Worm (Caenorhabditis elegans) whole organism, young adult: ENCODE measurements around the gene F22B5.4.

Source experiments
- F23B12.7 ChIP-seq: sonication (generic microtip); optimal IDR thresholded peaks from 2 replicates; lab custom pipeline; 2017; ENCODE audit warnings: missing genetic modification characterization, mild to moderate bottlenecking, missing compliant biosample characterization, antibody characterized with exemption, moderate library complexity; ENCODE audit not compliant: insufficient read depth
- F39B2.1 ChIP-seq: fragments of 200-800 bp; sonication (Bioruptor generic); IDR thresholded peaks from 2 replicates; pipeline ENCODE4 v1.3.6; 2022; ENCODE audit warnings: missing genetic modification reagents, missing genetic modification characterization, missing compliant biosample characterization
- F52B5.7 ChIP-seq: sonication (generic microtip); optimal IDR thresholded peaks from 2 replicates; lab custom pipeline; 2016; ENCODE audit warnings: mild to moderate bottlenecking, missing genetic modification characterization, missing compliant biosample characterization
- Y53G8AR.9 ChIP-seq: fragments of 200-800 bp; sonication (Bioruptor generic); conservative IDR thresholded peaks from 2 replicates; pipeline ENCODE4 v1.3.6; 2022; ENCODE audit warnings: missing genetic modification reagents, missing genetic modification characterization, missing compliant biosample characterization
- aptf-3 ChIP-seq: fragments of 200-800 bp; sonication (Bioruptor generic); IDR thresholded peaks from 2 replicates; pipeline ENCODE4 v1.3.6; 2022; ENCODE audit warnings: missing genetic modification characterization, missing compliant biosample characterization
- atf-7 ChIP-seq: sonication (generic microtip); optimal IDR thresholded peaks from 2 replicates; lab custom pipeline; 2017; ENCODE audit warnings: mild to moderate bottlenecking, missing genetic modification characterization, missing compliant biosample characterization
- athp-1 ChIP-seq: sonication (generic microtip); optimal IDR thresholded peaks from 2 replicates; lab custom pipeline; 2017; ENCODE audit warnings: mild to moderate bottlenecking, missing genetic modification characterization, missing compliant biosample characterization
- attf-5 ChIP-seq: fragments of 200-800 bp; sonication (Bioruptor generic); optimal IDR thresholded peaks from 2 replicates; lab custom pipeline; 2018; ENCODE audit warnings: mild to moderate bottlenecking, missing genetic modification characterization, missing compliant biosample characterization
- ceh-40 ChIP-seq: fragments of 200-800 bp; sonication (Bioruptor generic); IDR thresholded peaks from 2 replicates; pipeline ENCODE4 v1.3.6; 2022; ENCODE audit warnings: missing genetic modification characterization, missing compliant biosample characterization
- ceh-79 ChIP-seq: sonication (generic microtip); optimal IDR thresholded peaks from 2 replicates; lab custom pipeline; 2017; ENCODE audit warnings: mild to moderate bottlenecking, missing genetic modification characterization, missing compliant biosample characterization
- ceh-91 ChIP-seq: fragments of 200-800 bp; sonication (Bioruptor generic); IDR thresholded peaks from 2 replicates; pipeline ENCODE4 v1.3.6; 2022; ENCODE audit warnings: missing genetic modification reagents, missing genetic modification characterization, missing compliant biosample characterization
- dpff-1 ChIP-seq: sonication (generic microtip); optimal IDR thresholded peaks from 2 replicates; lab custom pipeline; 2017; ENCODE audit warnings: mild to moderate bottlenecking, missing genetic modification characterization, missing compliant biosample characterization
- dpl-1 ChIP-seq: fragments of 150-350 bp; optimal IDR thresholded peaks from 2 replicates; lab custom pipeline; 2014; ENCODE audit warnings: missing biosample characterization, missing genetic modification reagents, missing genetic modification characterization
- egl-18 ChIP-seq: fragments of 200-800 bp; sonication (Bioruptor generic); IDR thresholded peaks from 2 replicates; pipeline ENCODE4 v1.3.6; 2022; ENCODE audit warnings: missing genetic modification reagents, missing genetic modification characterization, missing compliant biosample characterization
- egrh-3 ChIP-seq: fragments of 200-800 bp; sonication (Bioruptor generic); IDR thresholded peaks from 2 replicates; pipeline ENCODE4 v1.3.6; 2022; ENCODE audit warnings: missing genetic modification reagents, missing genetic modification characterization, missing compliant biosample characterization
- ets-4 ChIP-seq: fragments of 200-800 bp; sonication (Bioruptor generic); optimal IDR thresholded peaks from 2 replicates; lab custom pipeline; 2018; ENCODE audit warnings: mild to moderate bottlenecking, missing genetic modification characterization, missing compliant biosample characterization
- hlh-12 ChIP-seq: sonication (generic microtip); optimal IDR thresholded peaks from 2 replicates; lab custom pipeline; 2016; ENCODE audit warnings: missing genetic modification characterization, missing compliant biosample characterization
- hlh-26 ChIP-seq: fragments of 200-800 bp; sonication (Bioruptor generic); conservative IDR thresholded peaks from 2 replicates; pipeline ENCODE4 v1.3.6; 2022; ENCODE audit warnings: missing genetic modification reagents, missing genetic modification characterization, missing compliant biosample characterization
- hmg-1.2 ChIP-seq: fragments of 200-800 bp; sonication (Bioruptor generic); IDR thresholded peaks from 2 replicates; pipeline ENCODE4 v1.3.6; 2022; ENCODE audit warnings: missing genetic modification reagents, missing genetic modification characterization, missing compliant biosample characterization
- hsf-1 ChIP-seq: fragments of 200-800 bp; sonication (Bioruptor generic); IDR thresholded peaks from 2 replicates; pipeline ENCODE4 v1.3.6; 2022; ENCODE audit warnings: missing genetic modification reagents, missing genetic modification characterization, missing compliant biosample characterization
- lag-1 ChIP-seq: fragments of 200-800 bp; sonication (Bioruptor generic); IDR thresholded peaks from 2 replicates; pipeline ENCODE4 v1.3.6; 2022; ENCODE audit warnings: missing genetic modification reagents, missing genetic modification characterization, missing compliant biosample characterization
- let-607 ChIP-seq, 2 experiments: fragments of 200-800 bp in 1 of 2; sonication (Bioruptor generic) in 1 of 2; sonication (generic microtip) in 1 of 2; optimal IDR thresholded peaks; 2 replicates each; lab custom pipeline; 2016 to 2018; ENCODE audit warnings: mild to moderate bottlenecking in 2 of 2, missing compliant biosample characterization in 2 of 2, missing genetic modification characterization in 2 of 2, moderate library complexity in 2 of 2, missing genotype in 1 of 2
- madf-10 ChIP-seq: sonication (generic microtip); optimal IDR thresholded peaks from 2 replicates; lab custom pipeline; 2016; ENCODE audit warnings: mild to moderate bottlenecking, missing genetic modification characterization, missing compliant biosample characterization
- madf-3 ChIP-seq: fragments of 200-800 bp; sonication (Bioruptor generic); IDR thresholded peaks from 2 replicates; pipeline ENCODE4 v1.3.6; 2022; ENCODE audit warnings: missing genetic modification reagents, missing genetic modification characterization, missing compliant biosample characterization
- mcd-1 ChIP-seq: fragments of 200-800 bp; sonication (Bioruptor generic); IDR thresholded peaks from 2 replicates; pipeline ENCODE4 v1.3.6; 2022; ENCODE audit warnings: missing genetic modification reagents, missing genetic modification characterization, missing compliant biosample characterization
- nfya-1 ChIP-seq: sonication (generic microtip); optimal IDR thresholded peaks from 2 replicates; lab custom pipeline; 2017; ENCODE audit warnings: antibody characterized with exemption, missing compliant biosample characterization, missing genetic modification characterization, borderline replicate concordance; ENCODE audit not compliant: insufficient read depth
- nfya-2 ChIP-seq: fragments of 200-800 bp; sonication (Bioruptor generic); IDR thresholded peaks from 2 replicates; pipeline ENCODE4 v1.3.6; 2022; ENCODE audit warnings: missing genetic modification reagents, missing genetic modification characterization, missing compliant biosample characterization
- nhr-179 ChIP-seq: sonication (generic microtip); optimal IDR thresholded peaks from 2 replicates; lab custom pipeline; 2016; ENCODE audit warnings: mild to moderate bottlenecking, missing genetic modification characterization, missing compliant biosample characterization
- rec-8 ChIP-seq, 2 experiments: sonication (generic microtip); optimal IDR thresholded peaks; 2 replicates each; lab custom pipeline; 2016; ENCODE audit warnings: mild to moderate bottlenecking in 2 of 2, missing genetic modification characterization in 2 of 2, missing genetic modification reagents in 2 of 2, missing genotype in 2 of 2, missing biosample characterization in 1 of 2, missing compliant biosample characterization in 1 of 2, moderate library complexity in 1 of 2
- sdz-38 ChIP-seq: sonication (generic microtip); optimal IDR thresholded peaks from 2 replicates; lab custom pipeline; 2016; ENCODE audit warnings: missing genotype, missing genetic modification characterization, missing compliant biosample characterization
- snpc-1.3 ChIP-seq: sonication (generic microtip); optimal IDR thresholded peaks from 2 replicates; lab custom pipeline; 2017; ENCODE audit warnings: missing genetic modification characterization, mild to moderate bottlenecking, missing compliant biosample characterization, antibody characterized with exemption, moderate library complexity, missing genotype, missing genetic modification reagents; ENCODE audit not compliant: insufficient read depth
- snpc-3.4 ChIP-seq: sonication (generic microtip); optimal IDR thresholded peaks from 2 replicates; lab custom pipeline; 2017; ENCODE audit warnings: missing genetic modification characterization, mild to moderate bottlenecking, missing compliant biosample characterization, antibody characterized with exemption, moderate library complexity, missing genotype, missing genetic modification reagents
- snpc-4 ChIP-seq, 5 experiments: fragments of 150-350 bp in 1 of 5; sonication (generic microtip) in 4 of 5; optimal IDR thresholded peaks; 2 replicates each; lab custom pipeline; 2014 to 2018; ENCODE audit warnings: missing genetic modification characterization in 5 of 5, missing biosample characterization in 3 of 5, antibody characterized with exemption in 2 of 5, mild to moderate bottlenecking in 2 of 5, missing compliant biosample characterization in 2 of 5, missing genotype in 2 of 5, moderate library complexity in 2 of 5, missing genetic modification reagents in 1 of 5
- tbp1 ChIP-seq: fragments of 200-800 bp; sonication (Bioruptor generic); optimal IDR thresholded peaks from 2 replicates; lab custom pipeline; 2018; ENCODE audit warnings: mild to moderate bottlenecking, missing genetic modification characterization, missing compliant biosample characterization
- tlf-1 ChIP-seq: fragments of 200-800 bp; sonication (Bioruptor generic); optimal IDR thresholded peaks from 2 replicates; lab custom pipeline; 2018; ENCODE audit warnings: mild to moderate bottlenecking, missing genetic modification characterization, missing compliant biosample characterization
- unc-130 ChIP-seq: sonication (generic microtip); optimal IDR thresholded peaks from 2 replicates; lab custom pipeline; 2016; ENCODE audit warnings: missing genetic modification reagents, missing genetic modification characterization, missing compliant biosample characterization
- zfh-2 ChIP-seq: fragments of 200-800 bp; sonication (Bioruptor generic); conservative IDR thresholded peaks from 2 replicates; pipeline ENCODE4 v1.3.6; 2022; ENCODE audit warnings: missing genetic modification reagents, missing genetic modification characterization, missing compliant biosample characterization

Gene F22B5.4

DNA sequence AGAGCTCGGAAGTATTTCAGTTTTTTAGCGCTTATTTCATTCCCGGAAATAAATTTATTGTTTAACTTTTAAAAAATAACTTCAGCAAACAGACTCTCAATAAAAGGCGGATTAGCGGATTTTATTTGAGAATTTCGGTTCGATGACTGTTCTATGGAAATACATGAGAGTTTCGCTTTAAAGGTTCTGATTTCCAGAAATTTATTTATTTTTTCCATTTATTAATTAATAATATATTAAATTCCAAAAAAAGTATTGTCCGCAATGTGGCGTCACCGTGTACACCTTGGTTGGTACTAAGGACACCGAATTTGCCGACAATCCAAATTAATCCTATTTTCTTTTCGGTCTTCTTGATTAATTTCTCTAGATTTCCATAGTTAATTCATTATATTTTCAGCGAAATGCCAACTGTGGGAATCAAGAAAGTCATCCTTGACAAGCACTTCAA lies 15.0 kb downstream of the F22B5.4 start, which contains the start of gene fars-3 (continued):
- no peak for TF ChIP-seq nfya-1 (tag; lab: Kevin White, UChicago)
- no peak for TF ChIP-seq ets-4 (GFP tag; lab: Kevin White, UChicago)
- TF ChIP-seq egl-18, result no peak
- no peak for TF ChIP-seq hlh-26 (GFP tag; lab: Robert Waterston, UW)

DNA sequence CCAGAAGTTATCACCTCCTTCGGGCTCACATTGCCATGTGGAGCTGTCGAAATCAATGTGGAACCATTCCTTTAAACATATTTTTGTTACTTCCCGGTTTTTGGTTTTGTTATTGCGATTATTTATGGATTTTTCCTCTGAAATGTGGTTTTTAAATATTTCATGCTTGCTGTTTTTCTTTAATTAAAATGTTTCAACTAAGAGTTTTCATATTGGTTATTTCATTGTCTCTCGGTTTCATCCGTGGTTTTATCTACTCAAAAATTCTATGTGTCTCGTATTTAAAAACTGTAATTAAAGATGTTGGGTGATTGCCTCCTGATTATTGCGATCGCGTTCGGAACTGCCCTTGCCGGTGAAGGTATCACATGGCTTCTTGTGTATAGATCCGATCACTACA lies 17.4 kb downstream of the F22B5.4 start, which contains the start of gene F22B5.10:
Gene F22B5.10, plus strand, starts transcription at position 301 of the 400 bp plus-strand sequence.
- TF ChIP-seq snpc-3.4 (tag; lab: Kevin White, UChicago), result peak; percentile 20
- no peak for TF ChIP-seq F39B2.1 (GFP tag; lab: Robert Waterston, UW)

DNA sequence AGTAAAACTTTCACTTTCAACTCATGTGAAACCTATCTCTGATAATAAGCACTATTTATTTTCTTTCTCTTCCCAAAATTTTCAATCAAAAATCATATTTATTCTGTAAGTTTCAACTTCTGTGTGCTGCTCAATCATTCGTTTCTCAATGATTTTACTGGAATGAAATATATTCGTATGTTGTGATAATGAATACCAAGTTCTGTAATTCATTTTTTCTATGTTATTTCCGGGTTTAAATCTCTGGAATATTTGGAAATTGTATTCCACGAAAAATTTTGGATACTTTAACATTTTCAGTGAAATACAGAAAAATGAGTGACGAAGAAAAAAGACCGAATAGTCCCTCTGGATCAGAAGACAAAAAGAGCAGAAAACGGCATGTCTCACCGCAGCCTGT lies 18.3 kb downstream of the F22B5.4 start, which contains the start of gene M05D6.2:
Gene M05D6.2, plus strand, starts transcription at position 301 of the 400 bp plus-strand sequence.
- TF ChIP-seq tbp1 (GFP tag; lab: Kevin White, UChicago), result no peak
- TF ChIP-seq snpc-4 (GFP tag; optimal IDR thresholded peaks at IDR 0.05; lab: Kevin White, UChicago), result no peak
- TF ChIP-seq snpc-4 (tag; optimal IDR thresholded peaks at IDR 0.05; lab: Kevin White, UChicago), result no peak
- 0 out of 2 replicates have a peak, but pooled peaks have one; percentile 50 for TF ChIP-seq hsf-1 (GFP tag; lab: Robert Waterston, UW)
- no peak for TF ChIP-seq mcd-1 (GFP tag; lab: Robert Waterston, UW)
- no peak for TF ChIP-seq madf-10
- no peak for TF ChIP-seq dpff-1 (tag; lab: Kevin White, UChicago)

DNA sequence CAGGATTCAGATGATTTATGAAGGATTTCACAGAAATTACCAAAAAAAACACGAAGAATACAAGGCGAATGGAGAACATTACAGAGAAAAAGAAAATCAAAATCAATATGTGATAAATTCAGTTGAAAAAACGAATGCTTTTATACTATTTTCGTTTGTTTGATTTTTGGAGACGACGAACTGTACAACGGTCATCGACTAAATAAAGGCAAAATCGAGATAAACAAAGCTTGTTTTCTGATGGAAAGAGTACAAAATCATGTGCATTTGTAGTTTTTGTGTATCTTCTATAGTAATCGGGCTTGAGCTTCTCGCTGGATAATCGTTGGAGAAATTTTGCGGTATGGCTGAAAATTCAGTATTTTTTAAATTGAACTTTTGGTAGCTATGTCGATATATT lies 21.6 kb downstream of the F22B5.4 start, which contains the start of gene M05D6.8:
Gene M05D6.8, minus strand, starts transcription at position 101 of the 400 bp plus-strand sequence.
- TF ChIP-seq hlh-12 (tag; lab: Kevin White, UChicago) (no peak), dpl-1 (GFP tag; lab: Kevin White, UChicago) (no peak), unc-130 (GFP tag; lab: Kevin White, UChicago) (no peak), hmg-1.2 (GFP tag; lab: Robert Waterston, UW) (no peak), aptf-3 (no peak), rec-8 (tag; optimal IDR thresholded peaks at IDR 0.05; lab: Kevin White, UChicago) (no peak), sdz-38 (tag; lab: Kevin White, UChicago) (no peak), zfh-2 (GFP tag; lab: Robert Waterston, UW) (no peak), tlf-1 (GFP tag; lab: Kevin White, UChicago) (no peak), madf-3 (GFP tag; lab: Robert Waterston, UW) (no peak), athp-1 (tag; lab: Kevin White, UChicago) (no peak)
- TF ChIP-seq, all 124 proteins: peak for 0

DNA sequence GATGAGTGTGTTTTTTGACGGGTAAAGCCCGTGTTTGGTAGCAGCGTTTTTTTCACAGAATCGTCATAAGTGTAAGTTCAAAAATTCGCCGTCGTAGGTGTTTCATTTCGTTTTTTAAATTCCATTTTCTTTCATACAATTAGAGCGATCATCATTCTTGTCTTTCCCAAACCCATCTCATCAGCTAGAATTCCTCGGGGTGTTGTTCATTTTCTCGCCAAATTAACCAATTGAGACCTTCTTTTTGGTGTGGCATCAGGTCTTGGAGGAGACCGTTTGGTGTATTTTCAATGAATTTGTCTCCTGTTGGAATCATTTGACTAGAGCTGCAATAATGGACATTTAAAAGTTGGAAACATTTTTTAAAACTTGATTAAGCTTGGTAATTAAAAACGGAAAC lies 23.4 kb downstream of the F22B5.4 start:
- TF ChIP-seq attf-5 (GFP tag; lab: Kevin White, UChicago) (no peak), F52B5.7 (tag; lab: Kevin White, UChicago) (no peak), ceh-91 (no peak), egrh-3 (GFP tag; lab: Robert Waterston, UW) (no peak), mcd-1 (GFP tag; lab: Robert Waterston, UW) (no peak), F23B12.7 (tag; lab: Kevin White, UChicago) (no peak), dpl-1 (GFP tag; lab: Kevin White, UChicago) (no peak), ceh-40 (no peak), ceh-79 (no peak), zfh-2 (GFP tag; lab: Robert Waterston, UW) (no peak), let-607 (tag; optimal IDR thresholded peaks at IDR 0.05; lab: Kevin White, UChicago) (no peak), atf-7 (tag; lab: Kevin White, UChicago) (no peak), hlh-26 (GFP tag; lab: Robert Waterston, UW) (no peak), aptf-3 (no peak), Y53G8AR.9 (no peak), nhr-179 (tag; lab: Kevin White, UChicago) (no peak), lag-1 (no peak), snpc-1.3 (tag; lab: Kevin White, UChicago) (no peak), nfya-2 (GFP tag; lab: Robert Waterston, UW) (no peak)
